Fruit fly (Drosophila melanogaster) whole organism, embryonic: ENCODE measurements around the gene nAChRalpha3.

ENCODE experiments used
- Atf-2 ChIP-seq: fragments of 200-800 bp; sonication (Bioruptor generic); optimal IDR thresholded peaks from 2 replicates; lab custom pipeline; 2016; ENCODE audit warnings: missing biosample characterization, missing genetic modification characterization
- CG10147 ChIP-seq: fragments of 200-800 bp; sonication (Bioruptor generic); optimal IDR thresholded peaks from 2 replicates; lab custom pipeline; 2019; ENCODE audit warnings: missing biosample characterization, mild to moderate bottlenecking, missing genetic modification characterization, moderate library complexity
- CG1233 ChIP-seq: fragments of 200-800 bp; sonication (Bioruptor generic); optimal IDR thresholded peaks from 4 replicates; lab custom pipeline; 2018; ENCODE audit warnings: missing biosample characterization, mild to moderate bottlenecking, missing genetic modification characterization
- CG12391 ChIP-seq: fragments of 200-800 bp; sonication (Bioruptor generic); optimal IDR thresholded peaks from 3 replicates; lab custom pipeline; 2018; ENCODE audit warnings: missing biosample characterization, mild to moderate bottlenecking, missing genetic modification characterization, moderate library complexity
- CG12659 ChIP-seq: fragments of 200-800 bp; sonication (Bioruptor generic); optimal IDR thresholded peaks from 3 replicates; lab custom pipeline; 2017; ENCODE audit warnings: mild to moderate bottlenecking, missing biosample characterization, missing genetic modification reagents, missing genetic modification characterization
- CG14710 ChIP-seq: fragments of 200-800 bp; sonication (Bioruptor generic); optimal IDR thresholded peaks from 3 replicates; lab custom pipeline; 2019; ENCODE audit warnings: missing biosample characterization, mild to moderate bottlenecking, missing genetic modification characterization, moderate library complexity
- CG15514 ChIP-seq: fragments of 200-800 bp; sonication (Bioruptor generic); optimal IDR thresholded peaks from 3 replicates; lab custom pipeline; 2017; ENCODE audit warnings: missing biosample characterization, missing genetic modification characterization, mild to moderate bottlenecking, moderate library complexity, missing genetic modification reagents
- CG1647 ChIP-seq: fragments of 200-800 bp; sonication (Bioruptor generic); optimal IDR thresholded peaks from 3 replicates; lab custom pipeline; 2016; ENCODE audit warnings: missing biosample characterization, missing genetic modification characterization
- CG16863 ChIP-seq: fragments of 200-800 bp; sonication (Bioruptor generic); optimal IDR thresholded peaks from 3 replicates; lab custom pipeline; 2016; ENCODE audit warnings: missing biosample characterization, missing genetic modification characterization
- CG1792 ChIP-seq: fragments of 200-800 bp; sonication (Bioruptor generic); optimal IDR thresholded peaks from 2 replicates; lab custom pipeline; 2016; ENCODE audit warnings: missing biosample characterization, missing genetic modification characterization
- CG2120 ChIP-seq: fragments of 200-800 bp; sonication (Bioruptor generic); optimal IDR thresholded peaks from 3 replicates; lab custom pipeline; 2016; ENCODE audit warnings: missing biosample characterization, missing genetic modification characterization
- CG4328 ChIP-seq: fragments of 200-800 bp; sonication (Bioruptor generic); optimal IDR thresholded peaks from 3 replicates; lab custom pipeline; 2017; ENCODE audit warnings: missing biosample characterization, missing genetic modification reagents, missing genetic modification characterization
- CG5180 ChIP-seq: fragments of 200-800 bp; sonication (Bioruptor generic); optimal IDR thresholded peaks from 3 replicates; lab custom pipeline; 2017; ENCODE audit warnings: missing biosample characterization, missing genetic modification characterization, mild to moderate bottlenecking, moderate library complexity, missing genetic modification reagents
- CG6272 ChIP-seq: fragments of 200-800 bp; sonication (Bioruptor generic); IDR thresholded peaks from 2 replicates; pipeline ENCODE4 v1.3.6; 2022; ENCODE audit warnings: missing biosample characterization, missing genetic modification characterization
- CG6765 ChIP-seq: fragments of 200-800 bp; sonication (Bioruptor generic); optimal IDR thresholded peaks from 3 replicates; lab custom pipeline; 2017; ENCODE audit warnings: missing biosample characterization, mild to moderate bottlenecking, missing genetic modification characterization
- CG6813 ChIP-seq: fragments of 200-800 bp; sonication (Bioruptor generic); optimal IDR thresholded peaks from 2 replicates; lab custom pipeline; 2017; ENCODE audit warnings: missing biosample characterization, missing genetic modification characterization, mild to moderate bottlenecking, moderate library complexity, missing genetic modification reagents
- CG8359 ChIP-seq: fragments of 200-800 bp; sonication (Bioruptor generic); optimal IDR thresholded peaks from 2 replicates; lab custom pipeline; 2017; ENCODE audit warnings: missing biosample characterization, mild to moderate bottlenecking, missing genetic modification characterization, borderline replicate concordance
- CHES-1-like ChIP-seq: fragments of 200-800 bp; sonication (Bioruptor generic); optimal IDR thresholded peaks from 2 replicates; lab custom pipeline; 2016; ENCODE audit warnings: missing biosample characterization, missing genetic modification characterization
- CTCF ChIP-seq: fragments of 200-800 bp; sonication (Bioruptor generic); optimal IDR thresholded peaks from 2 replicates; lab custom pipeline; 2017; ENCODE audit warnings: missing biosample characterization, mild to moderate bottlenecking, missing genetic modification characterization, moderate library complexity
- D19A ChIP-seq: fragments of 200-800 bp; optimal IDR thresholded peaks from 3 replicates; lab custom pipeline; 2019; ENCODE audit warnings: missing biosample characterization, mild to moderate bottlenecking, missing genetic modification characterization, moderate library complexity
- Dip3 ChIP-seq: fragments of 200-800 bp; sonication (Bioruptor generic); optimal IDR thresholded peaks from 3 replicates; lab custom pipeline; 2016; ENCODE audit warnings: missing biosample characterization, missing genetic modification characterization
- Dll ChIP-seq: fragments of 200-800 bp; sonication (Bioruptor generic); IDR thresholded peaks from 4 replicates; pipeline ENCODE4 v1.3.6; 2022; ENCODE audit warnings: missing biosample characterization, missing genetic modification characterization; ENCODE audit not compliant: partially characterized antibody
- Dp ChIP-seq: fragments of 200-800 bp; sonication (Bioruptor generic); optimal IDR thresholded peaks from 2 replicates; lab custom pipeline; 2018; ENCODE audit warnings: missing biosample characterization, mild to moderate bottlenecking, missing genetic modification characterization, moderate library complexity
- E2f2 ChIP-seq: fragments of 200-800 bp; sonication (Bioruptor generic); IDR thresholded peaks from 2 replicates; pipeline ENCODE4 v1.3.6; 2022; ENCODE audit warnings: missing biosample characterization, missing genetic modification characterization
- Ets97D ChIP-seq: fragments of 200-800 bp; sonication (Bioruptor generic); optimal IDR thresholded peaks from 3 replicates; lab custom pipeline; 2016; ENCODE audit warnings: missing biosample characterization, missing genetic modification characterization
- Fer1 ChIP-seq: fragments of 200-800 bp; sonication (Bioruptor generic); optimal IDR thresholded peaks from 2 replicates; lab custom pipeline; 2017; ENCODE audit warnings: missing biosample characterization, mild to moderate bottlenecking, missing genetic modification characterization
- HLH4C ChIP-seq: fragments of 200-800 bp; sonication (Bioruptor generic); IDR thresholded peaks from 3 replicates; pipeline ENCODE4 v1.3.6; 2022; ENCODE audit warnings: missing biosample characterization, missing genetic modification characterization; ENCODE audit not compliant: partially characterized antibody
- Lpt ChIP-seq: fragments of >200 bp; optimal IDR thresholded peaks from 2 replicates; lab custom pipeline; 2018; ENCODE audit warnings: missing biosample characterization, missing genetic modification characterization
- MESR4 ChIP-seq: fragments of 200-800 bp; sonication (Bioruptor generic); optimal IDR thresholded peaks from 2 replicates; lab custom pipeline; 2018; ENCODE audit warnings: missing biosample characterization, mild to moderate bottlenecking, missing genetic modification characterization, moderate library complexity
- Scr ChIP-seq: fragments of 200-800 bp; sonication (Bioruptor generic); IDR thresholded peaks from 2 replicates; pipeline ENCODE4 v1.3.6; 2022; ENCODE audit warnings: missing biosample characterization, missing genetic modification characterization; ENCODE audit not compliant: partially characterized antibody
- Sin3A ChIP-seq: fragments of >200 bp; optimal IDR thresholded peaks from 2 replicates; lab custom pipeline; 2018
- Sry-δ ChIP-seq: fragments of 200-800 bp; sonication (Bioruptor generic); optimal IDR thresholded peaks from 2 replicates; lab custom pipeline; 2016; ENCODE audit warnings: missing biosample characterization, missing genetic modification characterization
- YL-1 ChIP-seq: fragments of 200-800 bp; sonication (Bioruptor generic); optimal IDR thresholded peaks from 3 replicates; lab custom pipeline; 2017; ENCODE audit warnings: missing biosample characterization, mild to moderate bottlenecking, missing genetic modification characterization
- al ChIP-seq: fragments of 200-800 bp; sonication (Bioruptor generic); IDR thresholded peaks from 2 replicates; pipeline ENCODE4 v1.3.6; 2022; ENCODE audit warnings: missing biosample characterization, missing genetic modification characterization
- ase ChIP-seq: fragments of 200-800 bp; sonication (Bioruptor generic); IDR thresholded peaks from 3 replicates; pipeline ENCODE4 v1.3.6; 2022; ENCODE audit warnings: missing biosample characterization, missing genetic modification characterization
- caup ChIP-seq: fragments of 200-800 bp; sonication (Bioruptor generic); optimal IDR thresholded peaks from 3 replicates; lab custom pipeline; 2017; ENCODE audit warnings: missing biosample characterization, mild to moderate bottlenecking, missing genetic modification characterization, moderate library complexity; ENCODE audit not compliant: severe bottlenecking
- crol ChIP-seq: fragments of 200-800 bp; sonication (Bioruptor generic); IDR thresholded peaks from 2 replicates; pipeline ENCODE4 v1.3.6; 2022; ENCODE audit warnings: missing biosample characterization, missing genetic modification characterization
- crp ChIP-seq, 2 experiments: fragments of 200-800 bp; sonication (Bioruptor generic); optimal IDR thresholded peaks; 2 replicates in 1 of 2; 3 replicates in 1 of 2; lab custom pipeline; 2017; ENCODE audit warnings: missing biosample characterization in 2 of 2, missing genetic modification characterization in 2 of 2, mild to moderate bottlenecking in 1 of 2, moderate library complexity in 1 of 2
- gfzf ChIP-seq: fragments of 200-800 bp; sonication (Bioruptor generic); optimal IDR thresholded peaks from 2 replicates; lab custom pipeline; 2016; ENCODE audit warnings: missing biosample characterization, mild to moderate bottlenecking, missing genetic modification characterization, moderate library complexity
- lab ChIP-seq: fragments of 200-800 bp; sonication (Bioruptor generic); optimal IDR thresholded peaks from 3 replicates; lab custom pipeline; 2017; ENCODE audit warnings: missing biosample characterization, missing genetic modification characterization, mild to moderate bottlenecking, moderate library complexity, missing genetic modification reagents
- nmo ChIP-seq: fragments of 200-800 bp; sonication (Bioruptor generic); optimal IDR thresholded peaks from 2 replicates; lab custom pipeline; 2018; ENCODE audit warnings: missing biosample characterization, mild to moderate bottlenecking, missing genetic modification characterization, moderate library complexity
- pzg ChIP-seq: fragments of 200-800 bp; sonication (Bioruptor generic); optimal IDR thresholded peaks from 3 replicates; lab custom pipeline; 2018; ENCODE audit warnings: missing biosample characterization, mild to moderate bottlenecking, missing genetic modification characterization, moderate library complexity
- rib ChIP-seq: fragments of 200-800 bp; sonication (Bioruptor generic); IDR thresholded peaks from 2 replicates; pipeline ENCODE4 v1.3.6; 2022; ENCODE audit warnings: missing biosample characterization, missing genetic modification characterization
- row ChIP-seq: fragments of 200-800 bp; sonication (Bioruptor generic); IDR thresholded peaks from 3 replicates; pipeline ENCODE4 v1.3.6; 2022; ENCODE audit warnings: missing biosample characterization, missing genetic modification characterization
- schlank ChIP-seq: fragments of 200-800 bp; sonication (Bioruptor generic); optimal IDR thresholded peaks from 2 replicates; lab custom pipeline; 2018; ENCODE audit warnings: missing biosample characterization, mild to moderate bottlenecking, missing genetic modification characterization
- sqz ChIP-seq: fragments of 200-800 bp; sonication (Bioruptor generic); optimal IDR thresholded peaks from 3 replicates; lab custom pipeline; 2018; ENCODE audit warnings: missing biosample characterization, mild to moderate bottlenecking, missing genetic modification characterization
- ssp ChIP-seq: fragments of 200-800 bp; sonication (Bioruptor generic); IDR thresholded peaks from 2 replicates; pipeline ENCODE4 v1.3.6; 2022; ENCODE audit warnings: missing biosample characterization, missing genetic modification characterization
- trem ChIP-seq: fragments of 200-800 bp; optimal IDR thresholded peaks from 3 replicates; lab custom pipeline; 2019; ENCODE audit warnings: missing biosample characterization, mild to moderate bottlenecking, missing genetic modification characterization, moderate library complexity
- zfh1 ChIP-seq: fragments of 200-800 bp; sonication (Bioruptor generic); IDR thresholded peaks from 3 replicates; pipeline ENCODE4 v1.3.6; 2022; ENCODE audit warnings: missing biosample characterization, missing genetic modification characterization

nAChRalpha3 gene

DNA sequence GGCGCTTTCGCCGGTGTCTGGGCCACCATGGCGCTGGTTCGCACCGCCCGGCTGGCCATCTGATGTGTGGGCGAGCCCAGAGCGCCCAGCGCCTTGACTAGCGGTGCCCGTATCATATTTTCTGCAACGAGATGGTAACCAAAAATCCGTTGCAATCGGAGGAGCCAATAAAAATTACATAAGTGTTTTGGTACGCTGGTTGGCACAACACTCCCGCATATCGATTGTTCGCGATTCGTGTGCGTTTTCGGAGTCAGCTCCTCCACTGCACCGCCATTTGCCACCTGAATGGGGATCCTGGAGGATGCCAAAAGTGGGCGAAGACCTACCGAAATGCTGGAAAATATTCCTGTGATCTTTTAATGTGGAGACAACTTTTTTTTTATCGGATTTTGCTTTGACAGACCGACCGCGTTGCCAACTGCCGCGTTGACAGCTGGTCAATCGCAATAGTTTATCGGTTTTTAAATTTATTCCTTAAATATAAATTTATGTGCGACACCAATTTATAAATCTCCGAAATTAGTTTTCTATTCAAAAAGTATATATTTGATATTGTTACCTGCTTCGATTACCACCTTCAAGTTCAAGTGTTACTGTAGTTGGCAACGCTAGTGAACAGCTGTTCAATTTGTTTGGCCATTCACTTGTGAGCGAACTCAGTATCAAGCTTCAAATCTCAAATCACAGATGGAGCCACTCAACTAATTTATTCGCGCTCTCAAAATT is 115.5 kb downstream of the nAChRalpha3 start, which contains the start of gene ND-75 (continued):
- TF ChIP-seq CG5180 (GFP tag; lab: Kevin White, UChicago) (no peak), Scr (GFP tag; lab: Robert Waterston, UW) (0 out of 2 replicates have a peak, but pooled peaks have one; percentile 24), Dip3 (GFP tag; lab: Kevin White, UChicago) (no peak), CG2120 (GFP tag; lab: Kevin White, UChicago) (no peak), gfzf (GFP tag; lab: Kevin White, UChicago) (peak; percentile 13), CHES-1-like (GFP tag; lab: Kevin White, UChicago) (no peak), Ets97D (peak; percentile 50), Dp (GFP tag; lab: Kevin White, UChicago) (peak; percentile 64), pzg (GFP tag; lab: Kevin White, UChicago) (peak; percentile 51), ase (GFP tag; lab: Robert Waterston, UW) (no peak), Sin3A (peak; percentile 77), CG1233 (GFP tag; lab: Kevin White, UChicago) (no peak), CG6765 (no peak), CG14710 (tag; lab: Kevin White, UChicago) (peak; percentile 43), caup (GFP tag; lab: Kevin White, UChicago) (no peak), lab (no peak), sqz (GFP tag; lab: Kevin White, UChicago) (peak; percentile 46), D19A (tag; lab: Kevin White, UChicago) (no peak), Fer1 (no peak), Dll (GFP tag; lab: Robert Waterston, UW) (0 out of 4 replicates have a peak, but pooled peaks have one; percentile 16), crol (GFP tag; lab: Robert Waterston, UW) (no peak), Sry-δ (peak; percentile 13), CG1647 (GFP tag; lab: Kevin White, UChicago) (no peak), Atf-2 (GFP tag; lab: Kevin White, UChicago) (no peak), CG6272 (GFP tag; lab: Robert Waterston, UW) (no peak), al (no peak), ssp (GFP tag; lab: Robert Waterston, UW) (no peak), E2f2 (GFP tag; lab: Robert Waterston, UW) (peak; percentile 72; the same call in 1 of the 2 replicates), trem (tag; lab: Kevin White, UChicago) (peak; percentile 54), CG15514 (GFP tag; lab: Kevin White, UChicago) (peak; percentile 38), crp (GFP tag; optimal IDR thresholded peaks at IDR 0.05; lab: Kevin White, UChicago) (peak; percentile 55 to 93), CG12659 (GFP tag; lab: Kevin White, UChicago) (peak; percentile 33), CG6813 (GFP tag; lab: Kevin White, UChicago) (no peak), MESR4 (GFP tag; lab: Kevin White, UChicago) (peak; percentile 69), rib (GFP tag; lab: Robert Waterston, UW) (no peak), CG16863 (GFP tag; lab: Kevin White, UChicago) (no peak), CG4328 (GFP tag; lab: Kevin White, UChicago) (no peak), HLH4C (no peak), nmo (GFP tag; lab: Kevin White, UChicago) (peak; percentile 9), Lpt (GFP tag; lab: Kevin White, UChicago) (no peak), CG12391 (tag; lab: Kevin White, UChicago) (no peak), CG8359 (GFP tag; lab: Kevin White, UChicago) (no peak), YL-1 (GFP tag; lab: Kevin White, UChicago) (peak; percentile 56), CTCF (GFP tag; lab: Kevin White, UChicago) (peak; percentile 93), CG1792 (no peak), row (no peak), CG10147 (GFP tag; lab: Kevin White, UChicago) (peak; percentile 12), zfh1 (GFP tag; lab: Robert Waterston, UW) (no peak), schlank (no peak)
